Worm (Caenorhabditis elegans) whole organism, L2 larva: ENCODE data around the gene gcy-9.

ENCODE experiments used
- Y55F3AM.14 ChIP-seq: fragments of 200-800 bp; sonication (Bioruptor generic); optimal IDR thresholded peaks from 2 replicates; lab custom pipeline; 2018; ENCODE audit warnings: mild to moderate bottlenecking, missing genetic modification characterization, missing compliant biosample characterization
- aly-2 ChIP-seq: fragments of 150-350 bp; optimal IDR thresholded peaks from 2 replicates; lab custom pipeline; 2014; ENCODE audit warnings: missing biosample characterization, missing genetic modification characterization
- ama-1 ChIP-seq: fragments of 150-350 bp; optimal IDR thresholded peaks from 2 replicates; lab custom pipeline; 2018; ENCODE audit warnings: inconsistent platforms
- lin-11 ChIP-seq: fragments of 150-350 bp; sonication (generic microtip); optimal IDR thresholded peaks from 2 replicates; lab custom pipeline; 2014; ENCODE audit warnings: missing biosample characterization, missing genetic modification characterization, inconsistent platforms, mixed read lengths
- mdl-1 ChIP-seq, 2 experiments: fragments of 150-350 bp in 1 of 2; sonication (generic microtip) in 1 of 2; optimal IDR thresholded peaks; 2 replicates each; lab custom pipeline; 2017; ENCODE audit warnings: missing biosample characterization in 2 of 2, missing genetic modification characterization in 2 of 2
- nhr-11 ChIP-seq: fragments of 150-350 bp; optimal IDR thresholded peaks from 2 replicates; lab custom pipeline; 2014; ENCODE audit warnings: missing biosample characterization, missing genetic modification characterization
- nhr-12 ChIP-seq: fragments of 150-350 bp; optimal IDR thresholded peaks from 2 replicates; lab custom pipeline; 2014; ENCODE audit warnings: missing biosample characterization, missing genetic modification characterization
- nhr-21 ChIP-seq: fragments of 150-350 bp; optimal IDR thresholded peaks from 2 replicates; lab custom pipeline; 2014; ENCODE audit warnings: missing biosample characterization, missing genetic modification characterization
- nhr-237 ChIP-seq: fragments of 150-350 bp; optimal IDR thresholded peaks from 2 replicates; lab custom pipeline; 2014; ENCODE audit warnings: missing biosample characterization, missing genetic modification characterization
- nhr-25 ChIP-seq: fragments of 150-350 bp; sonication (generic microtip); optimal IDR thresholded peaks from 3 replicates; lab custom pipeline; 2014; ENCODE audit warnings: missing biosample characterization, missing genetic modification characterization
- nhr-77 ChIP-seq: fragments of 150-350 bp; optimal IDR thresholded peaks from 2 replicates; lab custom pipeline; 2014; ENCODE audit warnings: missing biosample characterization, missing genetic modification characterization
- skn-1 ChIP-seq: sonication (generic microtip); optimal IDR thresholded peaks from 2 replicates; lab custom pipeline; 2017; ENCODE audit warnings: missing biosample characterization, missing genetic modification characterization
- snpc-4 ChIP-seq: fragments of 150-350 bp; optimal IDR thresholded peaks from 2 replicates; lab custom pipeline; 2014; ENCODE audit warnings: missing biosample characterization, missing genetic modification characterization
- ztf-11 ChIP-seq: sonication (generic microtip); optimal IDR thresholded peaks from 2 replicates; lab custom pipeline; 2017; ENCODE audit warnings: missing biosample characterization, missing genetic modification characterization

ce11 chrX:11337095-11337494 lies 588 bp downstream of the gcy-9 start:
- TF ChIP-seq snpc-4 (tag; lab: Kevin White, UChicago) (no peak), lin-11 (tag; lab: Kevin White, UChicago) (no peak), nhr-25 (tag; lab: Kevin White, UChicago) (no peak), ama-1 (no peak), mdl-1 (tag; optimal IDR thresholded peaks at IDR 0.05; lab: Kevin White, UChicago) (no peak), nhr-77 (tag; lab: Kevin White, UChicago) (no peak), aly-2 (tag; lab: Kevin White, UChicago) (no peak), nhr-12 (tag; lab: Kevin White, UChicago) (no peak), nhr-21 (no peak), nhr-11 (tag; lab: Kevin White, UChicago) (no peak), Y55F3AM.14 (no peak), ztf-11 (no peak), skn-1 (tag; lab: Kevin White, UChicago) (no peak), nhr-237 (tag; lab: Kevin White, UChicago) (no peak)
